Fruit fly (Drosophila melanogaster): ENCODE results near the gene kto.
A peak's percentile ranks its signal among the peaks of the same experiment; 100 is the strongest.

The kto gene

DNA sequence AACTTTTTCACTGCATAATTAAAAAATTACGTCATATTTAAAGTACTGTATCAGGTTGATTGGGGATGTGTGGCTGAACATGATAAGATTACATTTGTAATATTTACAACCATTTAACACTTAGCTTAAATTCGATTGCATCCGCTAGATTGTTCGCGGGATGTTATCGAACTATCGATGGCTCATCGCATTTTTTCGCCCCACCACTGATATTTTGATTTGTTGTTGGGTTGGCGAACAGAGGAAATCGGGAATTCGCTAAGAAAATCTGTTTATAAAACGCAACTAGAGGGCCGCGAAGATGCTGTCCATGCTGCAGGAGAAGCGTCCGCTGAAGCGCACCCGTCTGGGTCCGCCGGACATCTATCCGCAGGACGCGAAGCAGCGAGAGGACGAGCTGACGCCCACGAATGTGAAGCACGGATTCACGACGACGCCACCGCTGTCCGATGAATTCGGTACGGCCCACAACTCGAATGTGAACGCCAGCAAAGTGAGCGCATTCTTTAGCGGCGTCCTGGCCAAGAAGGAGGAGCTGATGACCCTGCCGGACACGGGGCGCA lies at the start of gene kto:
Gene kto, plus strand, starts transcription at position 240 of the 563 bp plus-strand sequence.
- TF ChIP-seq dm (GFP tag; optimal IDR thresholded peaks at IDR 0.05) (no peak), CG13775 (GFP tag; optimal IDR thresholded peaks at IDR 0.05) (no peak), CG14050 (GFP tag; IDR thresholded peaks at IDR 0.05) (no peak), Dfd (GFP tag; optimal IDR thresholded peaks at IDR 0.05) (no peak), hbn (GFP tag; IDR thresholded peaks at IDR 0.05; ENCODE audit: partially characterized antibody) (peak; percentile 88), org-1 (GFP tag; optimal IDR thresholded peaks at IDR 0.05) (no peak), CG3065 (GFP tag; optimal IDR thresholded peaks at IDR 0.05) (no peak), E2f1 (GFP tag; IDR thresholded peaks at IDR 0.05) (no peak), CG15696 (tag; optimal IDR thresholded peaks at IDR 0.05) (no peak), Nf-YB (GFP tag; optimal IDR thresholded peaks at IDR 0.05) (no peak), pan (optimal IDR thresholded peaks at IDR 0.05) (no peak), pan (GFP tag; optimal IDR thresholded peaks at IDR 0.05 in 1 of 2, IDR thresholded peaks at IDR 0.05 in 1 of 2) (no peak), esg (GFP tag; conservative IDR thresholded peaks at IDR 0.05) (no peak), CG43689 (GFP tag; IDR thresholded peaks at IDR 0.05) (no peak), CG14710 (tag; optimal IDR thresholded peaks at IDR 0.05) (peak; percentile 10), Bteb2 (GFP tag; optimal IDR thresholded peaks at IDR 0.05) (no peak), chm (GFP tag; IDR thresholded peaks at IDR 0.05) (no peak), CG4707 (GFP tag; optimal IDR thresholded peaks at IDR 0.05) (no peak), knrl (GFP tag; IDR thresholded peaks at IDR 0.05; ENCODE audit: partially characterized antibody) (peak; percentile 76), Abd-B (GFP tag; optimal IDR thresholded peaks at IDR 0.05) (no peak), so (GFP tag; IDR thresholded peaks at IDR 0.05) (no peak), CG1233 (GFP tag; optimal IDR thresholded peaks at IDR 0.05) (no peak), CTCF (GFP tag; optimal IDR thresholded peaks at IDR 0.05) (no peak), CG8281 (tag; optimal IDR thresholded peaks at IDR 0.05) (no peak), Hey (tag; optimal IDR thresholded peaks at IDR 0.05) (no peak), CG4617 (GFP tag; optimal IDR thresholded peaks at IDR 0.05; ENCODE audit: borderline replicate concordance) (peak; percentile 56), CG3407 (GFP tag; optimal IDR thresholded peaks at IDR 0.05) (no peak), ERR (GFP tag; optimal IDR thresholded peaks at IDR 0.05) (no peak), CG16815 (GFP tag; optimal IDR thresholded peaks at IDR 0.05) (no peak), Dp (GFP tag; optimal IDR thresholded peaks at IDR 0.05) (peak; percentile 96), CG9437 (GFP tag; optimal IDR thresholded peaks at IDR 0.05) (no peak), otp (GFP tag; IDR thresholded peaks at IDR 0.05) (no peak), Drgx (GFP tag; IDR thresholded peaks at IDR 0.05) (no peak), CG7786 (GFP tag; optimal IDR thresholded peaks at IDR 0.05) (no peak), Max (GFP tag; optimal IDR thresholded peaks at IDR 0.05) (no peak), sob (GFP tag; IDR thresholded peaks at IDR 0.05) (no peak), ab (GFP tag; optimal IDR thresholded peaks at IDR 0.05) (no peak), Ptx1 (GFP tag; IDR thresholded peaks at IDR 0.05) (no peak), scrt (GFP tag; optimal IDR thresholded peaks at IDR 0.05) (no peak), CG12155 (GFP tag; optimal IDR thresholded peaks at IDR 0.05) (no peak), Bgb (GFP tag; IDR thresholded peaks at IDR 0.05; ENCODE audit: partially characterized antibody) (peak; percentile 88), Side (GFP tag; optimal IDR thresholded peaks at IDR 0.05) (no peak), CkIIα-i1 (GFP tag; IDR thresholded peaks at IDR 0.05) (no peak), CG1529 (GFP tag; optimal IDR thresholded peaks at IDR 0.05) (no peak), sens (GFP tag) (peak; percentile 84), CG13287 (GFP tag; IDR thresholded peaks at IDR 0.05; ENCODE audit: partially characterized antibody) (peak; percentile 97), sisA (GFP tag; IDR thresholded peaks at IDR 0.05) (no peak), trem (tag; optimal IDR thresholded peaks at IDR 0.05) (peak; percentile 34), Hr78 (GFP tag; optimal IDR thresholded peaks at IDR 0.05) (no peak), ems (GFP tag; optimal IDR thresholded peaks at IDR 0.05) (no peak), peb (GFP tag; IDR thresholded peaks at IDR 0.05) (no peak), pzg (GFP tag; optimal IDR thresholded peaks at IDR 0.05) (peak; percentile 68)

Data from whole organism, embryonic.